Fruit fly (Drosophila melanogaster) whole organism, embryonic: ENCODE results near the gene Ubi-p63E.

ENCODE experiments used
- ATbp ChIP-seq: fragments of 200-800 bp; sonication (Bioruptor generic); optimal IDR thresholded peaks from 2 replicates; lab custom pipeline; 2017; ENCODE audit warnings: missing biosample characterization, mild to moderate bottlenecking, missing genetic modification characterization, missing genetic modification reagents
- Awh ChIP-seq: fragments of 200-800 bp; sonication (Bioruptor generic); IDR thresholded peaks from 2 replicates; pipeline ENCODE4, ENCODE4 v1.3.6; 2022; ENCODE audit warnings: missing biosample characterization, missing genetic modification characterization
- Bgb ChIP-seq: fragments of 200-800 bp; sonication (Bioruptor generic); IDR thresholded peaks from 2 replicates; pipeline ENCODE4 v1.3.6; 2022; ENCODE audit warnings: missing biosample characterization, missing genetic modification characterization; ENCODE audit not compliant: partially characterized antibody
- CG10209 ChIP-seq: fragments of 200-800 bp; sonication (Bioruptor generic); optimal IDR thresholded peaks from 3 replicates; lab custom pipeline; 2017; ENCODE audit warnings: missing biosample characterization, mild to moderate bottlenecking, missing genetic modification characterization, missing genetic modification reagents
- CG10267 ChIP-seq: fragments of 200-800 bp; sonication (Bioruptor generic); optimal IDR thresholded peaks from 2 replicates; lab custom pipeline; 2018; ENCODE audit warnings: missing biosample characterization, mild to moderate bottlenecking, missing genetic modification characterization, moderate library complexity
- CG11247 ChIP-seq: fragments of 200-800 bp; sonication (Bioruptor generic); IDR thresholded peaks from 2 replicates; pipeline ENCODE4 v1.3.6; 2022; ENCODE audit warnings: missing biosample characterization, missing genetic modification characterization
- CG11696 ChIP-seq: fragments of 200-800 bp; sonication (Bioruptor generic); IDR thresholded peaks from 2 replicates; pipeline ENCODE4 v1.3.6; 2022; ENCODE audit warnings: missing biosample characterization, missing genetic modification characterization
- CG12744 ChIP-seq: fragments of 200-800 bp; sonication (Bioruptor generic); optimal IDR thresholded peaks from 2 replicates; lab custom pipeline; 2016; ENCODE audit warnings: missing biosample characterization, missing genetic modification characterization
- CG13123 ChIP-seq: fragments of 200-800 bp; sonication (Bioruptor generic); optimal IDR thresholded peaks from 2 replicates; lab custom pipeline; 2016; ENCODE audit warnings: missing biosample characterization, missing genetic modification characterization
- CG13287 ChIP-seq: fragments of 200-800 bp; sonication (Bioruptor generic); IDR thresholded peaks from 2 replicates; pipeline ENCODE4 v1.3.6; 2022; ENCODE audit warnings: missing biosample characterization, missing genetic modification characterization; ENCODE audit not compliant: partially characterized antibody
- CG14050 ChIP-seq: fragments of 200-800 bp; sonication (Bioruptor generic); IDR thresholded peaks from 3 replicates; pipeline ENCODE4 v1.3.6; 2022; ENCODE audit warnings: missing biosample characterization, missing genetic modification characterization
- CG1603 ChIP-seq: fragments of 200-800 bp; sonication (Bioruptor generic); optimal IDR thresholded peaks from 2 replicates; lab custom pipeline; 2019; ENCODE audit warnings: missing biosample characterization, mild to moderate bottlenecking, missing genetic modification characterization, moderate library complexity
- CG16779 ChIP-seq: fragments of 200-800 bp; sonication (Bioruptor generic); IDR thresholded peaks from 2 replicates; pipeline ENCODE4 v1.3.6; 2022; ENCODE audit warnings: missing biosample characterization, missing genetic modification characterization
- CG17361 ChIP-seq: fragments of 200-800 bp; sonication (Bioruptor generic); IDR thresholded peaks from 3 replicates; pipeline ENCODE4 v1.3.6; 2022; ENCODE audit warnings: missing biosample characterization, missing genetic modification characterization
- CG17568 ChIP-seq: fragments of 200-800 bp; sonication (Bioruptor generic); optimal IDR thresholded peaks from 2 replicates; lab custom pipeline; 2018; ENCODE audit warnings: missing biosample characterization, mild to moderate bottlenecking, missing genetic modification characterization, moderate library complexity
- CG17612 ChIP-seq: fragments of 200-800 bp; sonication (Bioruptor generic); IDR thresholded peaks from 2 replicates; pipeline ENCODE4 v1.3.6; 2022; ENCODE audit warnings: missing biosample characterization, missing genetic modification characterization
- CG17829 ChIP-seq: fragments of 200-800 bp; optimal IDR thresholded peaks from 2 replicates; lab custom pipeline; 2019; ENCODE audit warnings: missing biosample characterization, mild to moderate bottlenecking, missing genetic modification characterization, moderate library complexity
- CG2712 ChIP-seq: fragments of 200-800 bp; optimal IDR thresholded peaks from 3 replicates; lab custom pipeline; 2019; ENCODE audit warnings: missing biosample characterization, mild to moderate bottlenecking, missing genetic modification characterization, moderate library complexity
- CG32532 ChIP-seq: fragments of 200-800 bp; sonication (Bioruptor generic); IDR thresholded peaks from 2 replicates; pipeline ENCODE4 v1.3.6; 2022; ENCODE audit warnings: missing biosample characterization, missing genetic modification characterization
- CG32772 ChIP-seq: fragments of 200-800 bp; sonication (Bioruptor generic); IDR thresholded peaks from 2 replicates; pipeline ENCODE4 v1.3.6; 2022; ENCODE audit warnings: missing biosample characterization, missing genetic modification characterization
- CG3847 ChIP-seq: fragments of 200-800 bp; sonication (Bioruptor generic); IDR thresholded peaks from 2 replicates; pipeline ENCODE4 v1.3.6; 2022; ENCODE audit warnings: missing biosample characterization, missing genetic modification characterization
- CG4707 ChIP-seq: fragments of 200-800 bp; sonication (Bioruptor generic); optimal IDR thresholded peaks from 2 replicates; lab custom pipeline; 2018; ENCODE audit warnings: missing biosample characterization, mild to moderate bottlenecking, missing genetic modification characterization, moderate library complexity
- CG4820 ChIP-seq: fragments of 200-800 bp; sonication (Bioruptor generic); optimal IDR thresholded peaks from 3 replicates; lab custom pipeline; 2016; ENCODE audit warnings: missing biosample characterization, missing genetic modification characterization
- CG6854 ChIP-seq: fragments of 200-800 bp; sonication (Bioruptor generic); optimal IDR thresholded peaks from 3 replicates; lab custom pipeline; 2017; ENCODE audit warnings: missing biosample characterization, mild to moderate bottlenecking, missing genetic modification characterization
- CTCF ChIP-seq: fragments of 200-800 bp; sonication (Bioruptor generic); optimal IDR thresholded peaks from 2 replicates; lab custom pipeline; 2017; ENCODE audit warnings: missing biosample characterization, mild to moderate bottlenecking, missing genetic modification characterization, moderate library complexity
- HmgD ChIP-seq: fragments of 200-800 bp; sonication (Bioruptor generic); optimal IDR thresholded peaks from 3 replicates; lab custom pipeline; 2016; ENCODE audit warnings: missing biosample characterization, missing genetic modification characterization
- Lim3 ChIP-seq: fragments of 200-800 bp; sonication (Bioruptor generic); IDR thresholded peaks from 2 replicates; pipeline ENCODE4 v1.3.6; 2022; ENCODE audit warnings: missing biosample characterization, missing genetic modification characterization
- MBD-R2 ChIP-seq: fragments of 200-800 bp; sonication (Bioruptor generic); IDR thresholded peaks from 2 replicates; pipeline ENCODE4 v1.3.6; 2022; ENCODE audit warnings: missing biosample characterization, missing genetic modification characterization
- MESR4 ChIP-seq: fragments of 200-800 bp; sonication (Bioruptor generic); optimal IDR thresholded peaks from 2 replicates; lab custom pipeline; 2018; ENCODE audit warnings: missing biosample characterization, mild to moderate bottlenecking, missing genetic modification characterization, moderate library complexity
- Mad ChIP-seq: fragments of 200-800 bp; sonication (Bioruptor generic); optimal IDR thresholded peaks from 2 replicates; lab custom pipeline; 2016; ENCODE audit warnings: missing biosample characterization, missing genetic modification characterization
- Nf-YC ChIP-seq: fragments of 200-800 bp; optimal IDR thresholded peaks from 3 replicates; lab custom pipeline; 2019; ENCODE audit warnings: missing biosample characterization, mild to moderate bottlenecking, missing genetic modification characterization, moderate library complexity
- Ptx1 ChIP-seq: fragments of 200-800 bp; sonication (Bioruptor generic); IDR thresholded peaks from 2 replicates; pipeline ENCODE4 v1.3.6; 2022; ENCODE audit warnings: missing biosample characterization, missing genetic modification characterization
- Usf ChIP-seq: fragments of 200-800 bp; sonication (Bioruptor generic); optimal IDR thresholded peaks from 2 replicates; lab custom pipeline; 2017; ENCODE audit warnings: missing genotype, missing biosample characterization, missing genetic modification characterization
- Xrp1 ChIP-seq: fragments of 200-800 bp; sonication (Bioruptor generic); IDR thresholded peaks from 2 replicates; pipeline ENCODE4 v1.3.6; 2022; ENCODE audit warnings: missing biosample characterization, missing genetic modification characterization
- ara ChIP-seq: fragments of 200-800 bp; sonication (Bioruptor generic); IDR thresholded peaks from 2 replicates; pipeline ENCODE4 v1.3.6; 2022; ENCODE audit warnings: missing biosample characterization, missing genetic modification characterization
- bigmax ChIP-seq: fragments of 200-800 bp; sonication (Bioruptor generic); optimal IDR thresholded peaks from 2 replicates; lab custom pipeline; 2018; ENCODE audit warnings: missing biosample characterization, mild to moderate bottlenecking, missing genetic modification characterization
- cad ChIP-seq: fragments of >200 bp; optimal IDR thresholded peaks from 2 replicates; lab custom pipeline; 2017; ENCODE audit warnings: missing biosample characterization, missing genetic modification characterization
- ci ChIP-seq: fragments of 200-800 bp; sonication (Bioruptor generic); IDR thresholded peaks from 3 replicates; pipeline ENCODE4 v1.3.6; 2022; ENCODE audit warnings: missing biosample characterization, missing genetic modification characterization
- dati ChIP-seq: fragments of 200-800 bp; sonication (Bioruptor generic); IDR thresholded peaks from 2 replicates; pipeline ENCODE4 v1.3.6; 2022; ENCODE audit warnings: missing biosample characterization, missing genetic modification characterization
- dmrt99B ChIP-seq: fragments of 200-800 bp; sonication (Bioruptor generic); optimal IDR thresholded peaks from 2 replicates; lab custom pipeline; 2018; ENCODE audit warnings: missing biosample characterization, mild to moderate bottlenecking, missing genetic modification characterization, moderate library complexity
- fd3F ChIP-seq: fragments of 200-800 bp; sonication (Bioruptor generic); optimal IDR thresholded peaks from 2 replicates; lab custom pipeline; 2018; ENCODE audit warnings: missing biosample characterization, mild to moderate bottlenecking, missing genetic modification characterization, moderate library complexity
- gce ChIP-seq: fragments of 200-800 bp; sonication (Bioruptor generic); IDR thresholded peaks from 3 replicates; pipeline ENCODE4 v1.3.6; 2022; ENCODE audit warnings: missing biosample characterization, missing genetic modification characterization
- kah ChIP-seq: fragments of 200-800 bp; sonication (Bioruptor generic); optimal IDR thresholded peaks from 2 replicates; lab custom pipeline; 2018; ENCODE audit warnings: missing biosample characterization, mild to moderate bottlenecking, missing genetic modification characterization
- lmd ChIP-seq: fragments of 200-800 bp; sonication (Bioruptor generic); IDR thresholded peaks from 2 replicates; pipeline ENCODE4 v1.3.6; 2022; ENCODE audit warnings: missing biosample characterization, missing genetic modification characterization
- mirr ChIP-seq: fragments of 200-800 bp; sonication (Bioruptor generic); optimal IDR thresholded peaks from 3 replicates; lab custom pipeline; 2018; ENCODE audit warnings: missing biosample characterization, mild to moderate bottlenecking, missing genetic modification characterization
- nau ChIP-seq: fragments of 200-800 bp; sonication (Bioruptor generic); optimal IDR thresholded peaks from 3 replicates; lab custom pipeline; 2017; ENCODE audit warnings: missing biosample characterization, mild to moderate bottlenecking, missing genetic modification characterization, missing genetic modification reagents
- nom ChIP-seq: fragments of 200-800 bp; sonication (Bioruptor generic); optimal IDR thresholded peaks from 2 replicates; lab custom pipeline; 2017; ENCODE audit warnings: missing biosample characterization, missing genetic modification characterization, mild to moderate bottlenecking, moderate library complexity, missing genetic modification reagents
- odd ChIP-seq: fragments of 200-800 bp; sonication (Bioruptor generic); optimal IDR thresholded peaks from 2 replicates; lab custom pipeline; 2017; ENCODE audit warnings: missing biosample characterization, mild to moderate bottlenecking, missing genetic modification characterization
- pan ChIP-seq, 4 experiments: fragments of >200 bp in 3 of 4; fragments of 200-800 bp in 1 of 4; sonication (Bioruptor generic) in 1 of 4; optimal IDR thresholded peaks in 3 of 4; IDR thresholded peaks in 1 of 4; 2 replicates each; pipeline versions ENCODE4 v1.3.6 to Lab custom; 2017 to 2022; ENCODE audit warnings: missing biosample characterization in 2 of 4, missing genetic modification characterization in 2 of 4, mixed read lengths in 1 of 4
- ranshi ChIP-seq: fragments of 200-800 bp; sonication (Bioruptor generic); IDR thresholded peaks from 2 replicates; pipeline ENCODE4 v1.3.6; 2022; ENCODE audit warnings: missing biosample characterization, missing genetic modification characterization
- slbo ChIP-seq: fragments of 200-800 bp; sonication (Bioruptor generic); IDR thresholded peaks from 2 replicates; pipeline ENCODE4 v1.3.6; 2022; ENCODE audit warnings: missing biosample characterization, missing genetic modification characterization
- slou ChIP-seq: fragments of 200-800 bp; sonication (Bioruptor generic); optimal IDR thresholded peaks from 3 replicates; lab custom pipeline; 2016; ENCODE audit warnings: missing biosample characterization, missing genetic modification characterization
- stc ChIP-seq: fragments of 200-800 bp; sonication (Bioruptor generic); IDR thresholded peaks from 2 replicates; pipeline ENCODE4 v1.3.6; 2022; ENCODE audit warnings: missing biosample characterization, missing genetic modification characterization

The Ubi-p63E gene

DNA sequence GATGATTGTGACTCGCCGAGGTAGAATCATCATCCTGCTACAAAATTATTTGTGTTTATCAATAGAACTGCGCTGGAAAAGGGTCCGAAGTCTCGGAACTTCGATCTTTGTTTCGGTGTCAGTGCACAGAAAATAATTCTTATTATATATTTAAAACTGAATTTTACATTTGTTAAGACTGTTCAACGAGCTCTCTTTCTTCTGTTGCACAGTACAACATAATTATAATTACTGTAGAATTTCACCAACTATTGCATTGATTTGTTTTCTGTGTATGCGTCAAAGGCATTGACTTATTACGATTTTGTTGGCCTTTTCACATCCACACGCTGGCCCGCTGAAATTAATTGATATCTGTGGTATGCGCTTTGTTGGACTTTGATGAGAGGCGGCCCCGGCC is 39.5 kb downstream of the Ubi-p63E start (continued):
- TF ChIP-seq CG12744 (GFP tag; lab: Kevin White, UChicago) (no peak), CG2712 (tag; lab: Kevin White, UChicago) (peak; percentile 34), Ptx1 (GFP tag; lab: Robert Waterston, UW) (no peak), CG4707 (no peak), nau (GFP tag; lab: Kevin White, UChicago) (no peak), Lim3 (no peak), CG11247 (GFP tag; lab: Robert Waterston, UW) (no peak), ci (GFP tag; lab: Robert Waterston, UW) (0 out of 3 replicates have a peak, but pooled peaks have one; percentile 11), lmd (GFP tag; lab: Robert Waterston, UW) (no peak), stc (GFP tag; lab: Robert Waterston, UW) (no peak), CG17829 (tag; lab: Kevin White, UChicago) (no peak), ara (GFP tag; lab: Robert Waterston, UW) (no peak), Awh (GFP tag; lab: Robert Waterston, UW) (peak; percentile 39; the same call in 1 of the 2 replicates), CG4820 (GFP tag; lab: Kevin White, UChicago) (no peak), CG17568 (no peak), dati (GFP tag; lab: Robert Waterston, UW) (no peak), CG32532 (GFP tag; lab: Robert Waterston, UW) (no peak), slou (no peak), CG13123 (GFP tag; lab: Kevin White, UChicago) (no peak), CG14050 (GFP tag; lab: Robert Waterston, UW) (no peak), CG6854 (GFP tag; lab: Kevin White, UChicago) (no peak), Nf-YC (no peak), fd3F (GFP tag; lab: Kevin White, UChicago) (no peak), Xrp1 (GFP tag; lab: Robert Waterston, UW) (peak; percentile 51; the same call in 1 of the 2 replicates), Bgb (GFP tag; lab: Robert Waterston, UW) (no peak), HmgD (GFP tag; lab: Kevin White, UChicago) (no peak), CG17361 (GFP tag; lab: Robert Waterston, UW) (no peak), nom (GFP tag; lab: Kevin White, UChicago) (no peak), CG10267 (tag; lab: Kevin White, UChicago) (peak; percentile 16), CTCF (no peak), CG13287 (GFP tag; lab: Robert Waterston, UW) (no peak), ranshi (GFP tag; lab: Robert Waterston, UW) (no peak), CG17612 (GFP tag; lab: Robert Waterston, UW) (no peak), CG11696 (GFP tag; lab: Robert Waterston, UW) (no peak), kah (GFP tag; lab: Kevin White, UChicago) (no peak), CG10209 (GFP tag; lab: Kevin White, UChicago) (no peak), CG16779 (GFP tag; lab: Robert Waterston, UW) (no peak), cad (GFP tag; lab: Kevin White, UChicago) (no peak), slbo (GFP tag; lab: Robert Waterston, UW) (no peak), CG3847 (GFP tag; lab: Robert Waterston, UW) (no peak), mirr (no peak), CG1603 (peak; percentile 10), MBD-R2 (no peak), bigmax (GFP tag; lab: Kevin White, UChicago) (no peak), pan (optimal IDR thresholded peaks at IDR 0.05; lab: Kevin White, UChicago) (no peak), pan (GFP tag; optimal IDR thresholded peaks at IDR 0.05 in 1 of 2, IDR thresholded peaks at IDR 0.05 in 1 of 2) (no peak), dmrt99B (tag; lab: Kevin White, UChicago) (no peak), Mad (no peak), odd (GFP tag; lab: Kevin White, UChicago) (no peak), Usf (GFP tag; lab: Kevin White, UChicago) (no peak), ATbp (no peak), MESR4 (GFP tag; lab: Kevin White, UChicago) (no peak), gce (GFP tag; lab: Robert Waterston, UW) (no peak), CG32772 (GFP tag; lab: Robert Waterston, UW) (no peak)
